Worm (Caenorhabditis elegans): ENCODE measurements around the gene clc-18.

ce11 chrV:4080546-4080945, 29.2 kb downstream of the clc-18 start:
- TF ChIP-seq nhr-28 (tag; optimal IDR thresholded peaks at IDR 0.05), result no peak
- no peak for TF ChIP-seq nhr-10 (tag; optimal IDR thresholded peaks at IDR 0.05)
- TF ChIP-seq ztf-11 (tag; optimal IDR thresholded peaks at IDR 0.05), result no peak
- no peak for TF ChIP-seq egl-27 (tag; optimal IDR thresholded peaks at IDR 0.05)

Data from whole organism, L4 larva.